Fruit fly (Drosophila melanogaster) whole organism, embryonic: Measurements from ENCODE around the gene msd1.
A peak's percentile ranks its signal among the peaks of the same experiment; 100 is the strongest.

ENCODE experiments used
- Aef1 ChIP-seq: fragments of 200-800 bp; sonication (Bioruptor generic); IDR thresholded peaks from 3 replicates; pipeline ENCODE4 v1.3.6; 2022; ENCODE audit warnings: missing biosample characterization, missing genetic modification characterization
- B-H2 ChIP-seq: fragments of 200-800 bp; sonication (Bioruptor generic); optimal IDR thresholded peaks from 2 replicates; lab custom pipeline; 2018; ENCODE audit warnings: missing biosample characterization, mild to moderate bottlenecking, missing genetic modification characterization
- Bteb2 ChIP-seq: fragments of 200-800 bp; sonication (Bioruptor generic); optimal IDR thresholded peaks from 2 replicates; lab custom pipeline; 2016; ENCODE audit warnings: missing biosample characterization, missing genetic modification characterization
- CG10209 ChIP-seq: fragments of 200-800 bp; sonication (Bioruptor generic); optimal IDR thresholded peaks from 3 replicates; lab custom pipeline; 2017; ENCODE audit warnings: missing biosample characterization, mild to moderate bottlenecking, missing genetic modification characterization, missing genetic modification reagents
- CG10959 ChIP-seq: fragments of 200-800 bp; sonication (Bioruptor generic); IDR thresholded peaks from 2 replicates; pipeline ENCODE4 v1.3.6; 2022; ENCODE audit warnings: missing biosample characterization, missing genetic modification characterization
- CG11504 ChIP-seq: fragments of 200-800 bp; sonication (Bioruptor generic); optimal IDR thresholded peaks from 3 replicates; lab custom pipeline; 2019; ENCODE audit warnings: missing biosample characterization, mild to moderate bottlenecking, missing genetic modification characterization, moderate library complexity
- CG11560 ChIP-seq: fragments of 200-800 bp; sonication (Bioruptor generic); IDR thresholded peaks from 3 replicates; pipeline ENCODE4 v1.3.6; 2022; ENCODE audit warnings: missing biosample characterization, missing genetic modification characterization
- CG12071 ChIP-seq: fragments of 200-800 bp; sonication (Bioruptor generic); optimal IDR thresholded peaks from 3 replicates; lab custom pipeline; 2018; ENCODE audit warnings: missing biosample characterization, mild to moderate bottlenecking, missing genetic modification characterization
- CG15011 ChIP-seq: fragments of 200-800 bp; sonication (Bioruptor generic); optimal IDR thresholded peaks from 3 replicates; lab custom pipeline; 2018; ENCODE audit warnings: missing biosample characterization, mild to moderate bottlenecking, missing genetic modification characterization
- CG15073 ChIP-seq: fragments of 200-800 bp; sonication (Bioruptor generic); optimal IDR thresholded peaks from 2 replicates; lab custom pipeline; 2016; ENCODE audit warnings: missing biosample characterization, missing genetic modification characterization
- CG15514 ChIP-seq: fragments of 200-800 bp; sonication (Bioruptor generic); optimal IDR thresholded peaks from 3 replicates; lab custom pipeline; 2017; ENCODE audit warnings: missing biosample characterization, missing genetic modification characterization, mild to moderate bottlenecking, moderate library complexity, missing genetic modification reagents
- CG1603 ChIP-seq: fragments of 200-800 bp; sonication (Bioruptor generic); optimal IDR thresholded peaks from 2 replicates; lab custom pipeline; 2019; ENCODE audit warnings: missing biosample characterization, mild to moderate bottlenecking, missing genetic modification characterization, moderate library complexity
- CG16815 ChIP-seq: fragments of 200-800 bp; sonication (Bioruptor generic); optimal IDR thresholded peaks from 3 replicates; lab custom pipeline; 2017; ENCODE audit warnings: missing biosample characterization, mild to moderate bottlenecking, missing genetic modification characterization
- CG17361 ChIP-seq: fragments of 200-800 bp; sonication (Bioruptor generic); IDR thresholded peaks from 3 replicates; pipeline ENCODE4 v1.3.6; 2022; ENCODE audit warnings: missing biosample characterization, missing genetic modification characterization
- CG18262 ChIP-seq: fragments of 200-800 bp; optimal IDR thresholded peaks from 3 replicates; lab custom pipeline; 2019; ENCODE audit warnings: missing biosample characterization, mild to moderate bottlenecking, missing genetic modification characterization, moderate library complexity
- CG18599 ChIP-seq: fragments of 200-800 bp; sonication (Bioruptor generic); optimal IDR thresholded peaks from 3 replicates; lab custom pipeline; 2017; ENCODE audit warnings: missing biosample characterization, missing genetic modification characterization, mild to moderate bottlenecking, moderate library complexity, missing genetic modification reagents
- CG18619 ChIP-seq: fragments of 200-800 bp; sonication (Bioruptor generic); optimal IDR thresholded peaks from 3 replicates; lab custom pipeline; 2017; ENCODE audit warnings: missing biosample characterization, mild to moderate bottlenecking, missing genetic modification characterization
- CG2120 ChIP-seq: fragments of 200-800 bp; sonication (Bioruptor generic); optimal IDR thresholded peaks from 3 replicates; lab custom pipeline; 2016; ENCODE audit warnings: missing biosample characterization, missing genetic modification characterization
- CG2202 ChIP-seq: fragments of 200-800 bp; sonication (Bioruptor generic); optimal IDR thresholded peaks from 2 replicates; lab custom pipeline; 2018; ENCODE audit warnings: missing biosample characterization, mild to moderate bottlenecking, missing genetic modification characterization
- CG2678 ChIP-seq: fragments of 200-800 bp; sonication (Bioruptor generic); optimal IDR thresholded peaks from 3 replicates; lab custom pipeline; 2019; ENCODE audit warnings: missing biosample characterization, mild to moderate bottlenecking, missing genetic modification characterization, moderate library complexity
- CG32767 ChIP-seq: fragments of 200-800 bp; sonication (Bioruptor generic); IDR thresholded peaks from 2 replicates; pipeline ENCODE4 v1.3.6; 2022; ENCODE audit warnings: missing biosample characterization, missing genetic modification characterization
- CG3281 ChIP-seq: fragments of 200-800 bp; sonication (Bioruptor generic); optimal IDR thresholded peaks from 3 replicates; lab custom pipeline; 2017; ENCODE audit warnings: missing biosample characterization, mild to moderate bottlenecking, missing genetic modification characterization
- CG4617 ChIP-seq: fragments of 200-800 bp; sonication (Bioruptor generic); optimal IDR thresholded peaks from 3 replicates; lab custom pipeline; 2016; ENCODE audit warnings: missing biosample characterization, missing genetic modification characterization, borderline replicate concordance
- CG6689 ChIP-seq: fragments of 200-800 bp; sonication (Bioruptor generic); IDR thresholded peaks from 2 replicates; pipeline ENCODE4 v1.3.6; 2022; ENCODE audit warnings: missing biosample characterization, missing genetic modification characterization
- CG7839 ChIP-seq: fragments of 200-800 bp; sonication (Bioruptor generic); optimal IDR thresholded peaks from 3 replicates; lab custom pipeline; 2018; ENCODE audit warnings: missing biosample characterization, mild to moderate bottlenecking, missing genetic modification characterization, moderate library complexity
- CG8765 ChIP-seq: fragments of 200-800 bp; sonication (Bioruptor generic); IDR thresholded peaks from 2 replicates; pipeline ENCODE4 v1.3.6; 2022; ENCODE audit warnings: missing biosample characterization, missing genetic modification characterization
- CG8944 ChIP-seq: fragments of 200-800 bp; sonication (Bioruptor generic); optimal IDR thresholded peaks from 3 replicates; lab custom pipeline; 2016; ENCODE audit warnings: missing biosample characterization, missing genetic modification characterization
- Dll ChIP-seq: fragments of 200-800 bp; sonication (Bioruptor generic); IDR thresholded peaks from 4 replicates; pipeline ENCODE4 v1.3.6; 2022; ENCODE audit warnings: missing biosample characterization, missing genetic modification characterization; ENCODE audit not compliant: partially characterized antibody
- ERR ChIP-seq: fragments of 200-800 bp; sonication (Bioruptor generic); optimal IDR thresholded peaks from 2 replicates; lab custom pipeline; 2016; ENCODE audit warnings: missing biosample characterization, missing genetic modification characterization
- Hmr ChIP-seq: fragments of 200-800 bp; sonication (Bioruptor generic); optimal IDR thresholded peaks from 3 replicates; lab custom pipeline; 2017; ENCODE audit warnings: mild to moderate bottlenecking, missing biosample characterization, missing genetic modification reagents, missing genetic modification characterization
- Hr51 ChIP-seq, 2 experiments: fragments of 200-800 bp; sonication (Bioruptor generic); optimal IDR thresholded peaks; 2 replicates in 1 of 2; 3 replicates in 1 of 2; lab custom pipeline; 2016 to 2018; ENCODE audit warnings: missing biosample characterization in 2 of 2, missing genetic modification characterization in 2 of 2, mild to moderate bottlenecking in 1 of 2, moderate library complexity in 1 of 2
- Sox100B ChIP-seq: fragments of 200-800 bp; sonication (Bioruptor generic); optimal IDR thresholded peaks from 3 replicates; lab custom pipeline; 2018; ENCODE audit warnings: missing biosample characterization, mild to moderate bottlenecking, missing genetic modification characterization
- ab ChIP-seq: fragments of 200-800 bp; sonication (Bioruptor generic); optimal IDR thresholded peaks from 2 replicates; lab custom pipeline; 2016; ENCODE audit warnings: missing biosample characterization, missing genetic modification characterization
- fd64A ChIP-seq: fragments of 200-800 bp; sonication (Bioruptor generic); optimal IDR thresholded peaks from 3 replicates; lab custom pipeline; 2018; ENCODE audit warnings: missing biosample characterization, mild to moderate bottlenecking, missing genetic modification characterization
- gfzf ChIP-seq: fragments of 200-800 bp; sonication (Bioruptor generic); optimal IDR thresholded peaks from 2 replicates; lab custom pipeline; 2016; ENCODE audit warnings: missing biosample characterization, mild to moderate bottlenecking, missing genetic modification characterization, moderate library complexity
- grau ChIP-seq: fragments of 200-800 bp; optimal IDR thresholded peaks from 3 replicates; lab custom pipeline; 2019; ENCODE audit warnings: missing biosample characterization, mild to moderate bottlenecking, missing genetic modification characterization, moderate library complexity
- grn ChIP-seq: fragments of 200-800 bp; sonication (Bioruptor generic); optimal IDR thresholded peaks from 3 replicates; lab custom pipeline; 2017; ENCODE audit warnings: missing biosample characterization, missing genetic modification characterization
- gt ChIP-seq: fragments of 200-800 bp; sonication (Bioruptor generic); IDR thresholded peaks from 2 replicates; pipeline ENCODE4 v1.3.6; 2022; ENCODE audit warnings: missing biosample characterization, missing genetic modification characterization
- klu ChIP-seq: fragments of 200-800 bp; sonication (Bioruptor generic); IDR thresholded peaks from 2 replicates; pipeline ENCODE4 v1.3.6; 2022; ENCODE audit warnings: missing biosample characterization, missing genetic modification characterization
- lilli ChIP-seq: fragments of 200-800 bp; sonication (Bioruptor generic); optimal IDR thresholded peaks from 3 replicates; lab custom pipeline; 2016; ENCODE audit warnings: missing biosample characterization, missing genetic modification characterization
- sd ChIP-seq: fragments of 200-800 bp; sonication (Bioruptor generic); optimal IDR thresholded peaks from 3 replicates; lab custom pipeline; 2018; ENCODE audit warnings: missing biosample characterization, mild to moderate bottlenecking, missing genetic modification characterization, moderate library complexity
- shn ChIP-seq: fragments of 200-800 bp; sonication (Bioruptor generic); optimal IDR thresholded peaks from 3 replicates; lab custom pipeline; 2016; ENCODE audit warnings: missing biosample characterization, missing genetic modification characterization
- slbo ChIP-seq: fragments of 200-800 bp; sonication (Bioruptor generic); IDR thresholded peaks from 2 replicates; pipeline ENCODE4 v1.3.6; 2022; ENCODE audit warnings: missing biosample characterization, missing genetic modification characterization
- sr ChIP-seq: fragments of 200-800 bp; sonication (Bioruptor generic); IDR thresholded peaks from 3 replicates; pipeline ENCODE4 v1.3.6; 2022; ENCODE audit warnings: missing biosample characterization, missing genetic modification characterization
- tin ChIP-seq: fragments of 200-800 bp; sonication (Bioruptor generic); optimal IDR thresholded peaks from 3 replicates; lab custom pipeline; 2016; ENCODE audit warnings: missing biosample characterization, missing genetic modification characterization
- tio ChIP-seq: fragments of 200-800 bp; sonication (Bioruptor generic); optimal IDR thresholded peaks from 2 replicates; lab custom pipeline; 2017; ENCODE audit warnings: missing biosample characterization, missing genetic modification characterization, inconsistent platforms
- unpg ChIP-seq: fragments of 200-800 bp; sonication (Bioruptor generic); optimal IDR thresholded peaks from 3 replicates; lab custom pipeline; 2018; ENCODE audit warnings: missing biosample characterization, mild to moderate bottlenecking, missing genetic modification characterization, moderate library complexity
- zfh1 ChIP-seq: fragments of 200-800 bp; sonication (Bioruptor generic); IDR thresholded peaks from 3 replicates; pipeline ENCODE4 v1.3.6; 2022; ENCODE audit warnings: missing biosample characterization, missing genetic modification characterization
- zfh2 ChIP-seq: fragments of 200-800 bp; sonication (Bioruptor generic); optimal IDR thresholded peaks from 2 replicates; lab custom pipeline; 2016; ENCODE audit warnings: missing biosample characterization, missing genetic modification characterization

The msd1 gene

DNA sequence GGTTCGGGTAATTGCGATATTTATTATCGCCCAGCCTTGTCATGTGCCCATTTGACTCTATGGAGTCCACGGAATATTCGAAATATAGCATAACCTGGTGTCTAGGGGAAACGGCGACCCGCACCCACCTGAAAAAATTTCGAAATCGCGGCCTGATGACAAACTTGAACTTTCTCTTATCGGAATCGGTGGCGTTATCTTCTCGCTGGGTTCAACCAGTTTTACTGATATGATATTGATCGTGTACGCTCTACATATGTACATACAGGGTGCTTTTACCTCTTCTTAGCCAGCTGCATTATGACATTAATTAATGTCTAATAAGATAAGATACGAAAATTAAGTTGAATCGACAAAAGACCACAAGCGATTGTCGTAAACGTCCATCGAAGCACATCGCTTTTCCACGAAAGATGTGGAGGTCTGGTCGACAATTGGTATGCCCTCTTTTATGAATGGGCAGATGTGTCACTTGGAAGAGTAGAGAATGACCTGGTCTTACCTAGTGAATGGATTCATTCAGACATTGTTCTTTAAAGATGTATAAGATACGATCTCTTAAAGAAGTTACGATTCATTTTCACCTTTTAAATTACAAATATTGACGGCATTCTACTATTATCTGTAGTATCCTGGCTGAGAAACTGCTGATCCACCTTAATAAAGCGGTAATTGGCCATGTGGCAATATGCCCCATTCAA, 11.2 kb upstream of the msd1 start (continued):
- TF ChIP-seq Bteb2 (GFP tag; lab: Kevin White, UChicago) (no peak), CG18599 (GFP tag; lab: Kevin White, UChicago) (peak; percentile 22), CG8944 (no peak), CG18262 (tag; lab: Kevin White, UChicago) (peak; percentile 10), CG6689 (GFP tag; lab: Robert Waterston, UW) (0 out of 2 replicates have a peak, but pooled peaks have one; percentile 4), CG7839 (tag; lab: Kevin White, UChicago) (peak; percentile 38), CG17361 (GFP tag; lab: Robert Waterston, UW) (0 out of 3 replicates have a peak, but pooled peaks have one; percentile 23), Sox100B (GFP tag; lab: Kevin White, UChicago) (peak; percentile 7), grn (GFP tag; lab: Kevin White, UChicago) (peak; percentile 85), ERR (no peak), CG3281 (peak; percentile 49), zfh2 (GFP tag; lab: Kevin White, UChicago) (no peak), sr (no peak), tin (GFP tag; lab: Kevin White, UChicago) (no peak), CG16815 (GFP tag; lab: Kevin White, UChicago) (no peak), CG10959 (GFP tag; lab: Robert Waterston, UW) (no peak), Hr51 (GFP tag; optimal IDR thresholded peaks at IDR 0.05; lab: Kevin White, UChicago) (peak in 1 of 2 experiments; percentile 26), grau (tag; lab: Kevin White, UChicago) (peak; percentile 37), CG11560 (no peak), sd (tag; lab: Kevin White, UChicago) (no peak), klu (GFP tag; lab: Robert Waterston, UW) (no peak), fd64A (GFP tag; lab: Kevin White, UChicago) (no peak), CG15011 (GFP tag; lab: Kevin White, UChicago) (no peak), slbo (peak; percentile 29; the same call in 1 of the 2 replicates), CG8765 (GFP tag; lab: Robert Waterston, UW) (no peak), CG18619 (no peak), Aef1 (GFP tag; lab: Robert Waterston, UW) (peak; percentile 20; the same call in 1 of the 3 replicates), CG1603 (tag; lab: Kevin White, UChicago) (peak; percentile 32), CG4617 (GFP tag; lab: Kevin White, UChicago) (no peak), zfh1 (GFP tag; lab: Robert Waterston, UW) (no peak), CG2202 (tag; lab: Kevin White, UChicago) (no peak), Dll (GFP tag; lab: Robert Waterston, UW) (no peak), CG15073 (no peak), unpg (GFP tag; lab: Kevin White, UChicago) (peak; percentile 8), CG2678 (tag; lab: Kevin White, UChicago) (peak; percentile 49), ab (GFP tag; lab: Kevin White, UChicago) (no peak), gt (GFP tag; lab: Robert Waterston, UW) (peak; percentile 10; the same call in 1 of the 2 replicates), CG10209 (GFP tag; lab: Kevin White, UChicago) (peak; percentile 14), CG15514 (GFP tag; lab: Kevin White, UChicago) (peak; percentile 4), CG32767 (GFP tag; lab: Robert Waterston, UW) (no peak), CG11504 (tag; lab: Kevin White, UChicago) (peak; percentile 54), Hmr (peak; percentile 20), lilli (peak; percentile 25), B-H2 (GFP tag; lab: Kevin White, UChicago) (no peak), tio (peak; percentile 27), shn (GFP tag; lab: Kevin White, UChicago) (no peak), CG2120 (GFP tag; lab: Kevin White, UChicago) (peak; percentile 45), gfzf (GFP tag; lab: Kevin White, UChicago) (no peak), CG12071 (GFP tag; lab: Kevin White, UChicago) (no peak)
